Fruit fly (Drosophila melanogaster) whole organism, embryonic: ENCODE measurements around the gene gpp.

Experiments
- Atf-2 ChIP-seq: fragments of 200-800 bp; sonication (Bioruptor generic); optimal IDR thresholded peaks from 2 replicates; lab custom pipeline; 2016; ENCODE audit warnings: missing biosample characterization, missing genetic modification characterization
- Blimp-1 ChIP-seq: fragments of 200-800 bp; sonication (Bioruptor generic); optimal IDR thresholded peaks from 3 replicates; lab custom pipeline; 2018; ENCODE audit warnings: missing biosample characterization, missing genetic modification characterization, mild to moderate bottlenecking, moderate library complexity, missing genetic modification reagents
- BtbVII ChIP-seq: fragments of 200-800 bp; sonication (Bioruptor generic); optimal IDR thresholded peaks from 3 replicates; lab custom pipeline; 2017; ENCODE audit warnings: missing biosample characterization, mild to moderate bottlenecking, missing genetic modification characterization
- CG11504 ChIP-seq: fragments of 200-800 bp; sonication (Bioruptor generic); optimal IDR thresholded peaks from 3 replicates; lab custom pipeline; 2019; ENCODE audit warnings: missing biosample characterization, mild to moderate bottlenecking, missing genetic modification characterization, moderate library complexity
- CG11560 ChIP-seq: fragments of 200-800 bp; sonication (Bioruptor generic); IDR thresholded peaks from 3 replicates; pipeline ENCODE4 v1.3.6; 2022; ENCODE audit warnings: missing biosample characterization, missing genetic modification characterization
- CG11696 ChIP-seq: fragments of 200-800 bp; sonication (Bioruptor generic); IDR thresholded peaks from 2 replicates; pipeline ENCODE4 v1.3.6; 2022; ENCODE audit warnings: missing biosample characterization, missing genetic modification characterization
- CG12104 ChIP-seq: fragments of 200-800 bp; sonication (Bioruptor generic); optimal IDR thresholded peaks from 3 replicates; lab custom pipeline; 2016; ENCODE audit warnings: missing biosample characterization, missing genetic modification characterization
- CG13123 ChIP-seq: fragments of 200-800 bp; sonication (Bioruptor generic); optimal IDR thresholded peaks from 2 replicates; lab custom pipeline; 2016; ENCODE audit warnings: missing biosample characterization, missing genetic modification characterization
- CG14710 ChIP-seq: fragments of 200-800 bp; sonication (Bioruptor generic); optimal IDR thresholded peaks from 3 replicates; lab custom pipeline; 2019; ENCODE audit warnings: missing biosample characterization, mild to moderate bottlenecking, missing genetic modification characterization, moderate library complexity
- CG15601 ChIP-seq: fragments of 200-800 bp; sonication (Bioruptor generic); optimal IDR thresholded peaks from 3 replicates; lab custom pipeline; 2019; ENCODE audit warnings: missing biosample characterization, mild to moderate bottlenecking, missing genetic modification characterization, moderate library complexity
- CG15696 ChIP-seq: fragments of 200-800 bp; sonication (Bioruptor generic); optimal IDR thresholded peaks from 2 replicates; lab custom pipeline; 2019; ENCODE audit warnings: missing biosample characterization, mild to moderate bottlenecking, missing genetic modification characterization, moderate library complexity
- CG18764 ChIP-seq: fragments of 200-800 bp; sonication (Bioruptor generic); optimal IDR thresholded peaks from 3 replicates; lab custom pipeline; 2016; ENCODE audit warnings: missing biosample characterization, missing genetic modification characterization
- CG2199 ChIP-seq: fragments of 200-800 bp; sonication (Bioruptor generic); IDR thresholded peaks from 3 replicates; pipeline ENCODE4 v1.3.6; 2022; ENCODE audit warnings: missing biosample characterization, missing genetic modification characterization
- CG2678 ChIP-seq: fragments of 200-800 bp; sonication (Bioruptor generic); optimal IDR thresholded peaks from 3 replicates; lab custom pipeline; 2019; ENCODE audit warnings: missing biosample characterization, mild to moderate bottlenecking, missing genetic modification characterization, moderate library complexity
- CG2712 ChIP-seq: fragments of 200-800 bp; optimal IDR thresholded peaks from 3 replicates; lab custom pipeline; 2019; ENCODE audit warnings: missing biosample characterization, mild to moderate bottlenecking, missing genetic modification characterization, moderate library complexity
- CG34224 ChIP-seq: fragments of 200-800 bp; sonication (Bioruptor generic); IDR thresholded peaks from 3 replicates; pipeline ENCODE4 v1.3.6; 2022; ENCODE audit warnings: missing biosample characterization, missing genetic modification characterization; ENCODE audit not compliant: partially characterized antibody
- CG4617 ChIP-seq: fragments of 200-800 bp; sonication (Bioruptor generic); optimal IDR thresholded peaks from 3 replicates; lab custom pipeline; 2016; ENCODE audit warnings: missing biosample characterization, missing genetic modification characterization, borderline replicate concordance
- CG4820 ChIP-seq: fragments of 200-800 bp; sonication (Bioruptor generic); optimal IDR thresholded peaks from 3 replicates; lab custom pipeline; 2016; ENCODE audit warnings: missing biosample characterization, missing genetic modification characterization
- CG7556 ChIP-seq: fragments of 200-800 bp; sonication (Bioruptor generic); optimal IDR thresholded peaks from 2 replicates; lab custom pipeline; 2017; ENCODE audit warnings: missing biosample characterization, mild to moderate bottlenecking, missing genetic modification characterization
- CG7745 ChIP-seq: fragments of 200-800 bp; sonication (Bioruptor generic); optimal IDR thresholded peaks from 2 replicates; lab custom pipeline; 2018; ENCODE audit warnings: missing biosample characterization, mild to moderate bottlenecking, missing genetic modification characterization, moderate library complexity
- CG7786 ChIP-seq: fragments of 200-800 bp; sonication (Bioruptor generic); optimal IDR thresholded peaks from 2 replicates; lab custom pipeline; 2016; ENCODE audit warnings: missing biosample characterization, missing genetic modification characterization
- CG7839 ChIP-seq: fragments of 200-800 bp; sonication (Bioruptor generic); optimal IDR thresholded peaks from 3 replicates; lab custom pipeline; 2018; ENCODE audit warnings: missing biosample characterization, mild to moderate bottlenecking, missing genetic modification characterization, moderate library complexity
- CG7963 ChIP-seq: fragments of 200-800 bp; sonication (Bioruptor generic); IDR thresholded peaks from 3 replicates; pipeline ENCODE4 v1.3.6; 2022; ENCODE audit warnings: missing biosample characterization, missing genetic modification characterization; ENCODE audit not compliant: partially characterized antibody
- CG8765 ChIP-seq: fragments of 200-800 bp; sonication (Bioruptor generic); IDR thresholded peaks from 2 replicates; pipeline ENCODE4 v1.3.6; 2022; ENCODE audit warnings: missing biosample characterization, missing genetic modification characterization
- CG9437 ChIP-seq: fragments of 200-800 bp; sonication (Bioruptor generic); optimal IDR thresholded peaks from 2 replicates; lab custom pipeline; 2018; ENCODE audit warnings: missing biosample characterization, mild to moderate bottlenecking, missing genetic modification characterization
- HLHmδ ChIP-seq: fragments of 200-800 bp; sonication (Bioruptor generic); optimal IDR thresholded peaks from 2 replicates; lab custom pipeline; 2018; ENCODE audit warnings: missing biosample characterization, mild to moderate bottlenecking, missing genetic modification characterization, moderate library complexity
- Hsf ChIP-seq: fragments of 200-800 bp; sonication (Bioruptor generic); optimal IDR thresholded peaks from 3 replicates; lab custom pipeline; 2016; ENCODE audit warnings: missing biosample characterization, missing genetic modification characterization
- MBD-R2 ChIP-seq: fragments of 200-800 bp; sonication (Bioruptor generic); IDR thresholded peaks from 2 replicates; pipeline ENCODE4 v1.3.6; 2022; ENCODE audit warnings: missing biosample characterization, missing genetic modification characterization
- Med ChIP-seq: fragments of 200-800 bp; sonication (Bioruptor generic); peaks from one replicate; lab custom pipeline; 2016; ENCODE audit warnings: missing biosample characterization, missing genetic modification characterization, mild to moderate bottlenecking, inconsistent platforms, moderate library complexity
- Oli ChIP-seq: fragments of 200-800 bp; sonication (Bioruptor generic); optimal IDR thresholded peaks from 2 replicates; lab custom pipeline; 2018; ENCODE audit warnings: missing biosample characterization, mild to moderate bottlenecking, missing genetic modification characterization, moderate library complexity
- Pdp1 ChIP-seq, 2 experiments: fragments of 200-800 bp; sonication (Bioruptor generic); optimal IDR thresholded peaks; 3 replicates each; lab custom pipeline; 2016; ENCODE audit warnings: missing biosample characterization in 2 of 2, missing genetic modification characterization in 2 of 2, mild to moderate bottlenecking in 1 of 2, moderate library complexity in 1 of 2
- TFAM ChIP-seq: fragments of 200-800 bp; sonication (Bioruptor generic); optimal IDR thresholded peaks from 2 replicates; lab custom pipeline; 2017; ENCODE audit warnings: missing biosample characterization, missing genetic modification characterization, inconsistent platforms
- Xbp1 ChIP-seq: fragments of 200-800 bp; sonication (Bioruptor generic); optimal IDR thresholded peaks from 3 replicates; lab custom pipeline; 2016; ENCODE audit warnings: missing biosample characterization, mild to moderate bottlenecking, missing genetic modification characterization
- ac ChIP-seq: fragments of 200-800 bp; sonication (Bioruptor generic); optimal IDR thresholded peaks from 3 replicates; lab custom pipeline; 2017; ENCODE audit warnings: missing biosample characterization, mild to moderate bottlenecking, missing genetic modification characterization
- ara ChIP-seq: fragments of 200-800 bp; sonication (Bioruptor generic); IDR thresholded peaks from 2 replicates; pipeline ENCODE4 v1.3.6; 2022; ENCODE audit warnings: missing biosample characterization, missing genetic modification characterization
- cg ChIP-seq: fragments of 200-800 bp; sonication (Bioruptor generic); optimal IDR thresholded peaks from 3 replicates; lab custom pipeline; 2019; ENCODE audit warnings: missing biosample characterization, mild to moderate bottlenecking, missing genetic modification characterization, moderate library complexity
- dmrt11E ChIP-seq: fragments of 200-800 bp; sonication (Bioruptor generic); optimal IDR thresholded peaks from 3 replicates; lab custom pipeline; 2018; ENCODE audit warnings: missing biosample characterization, mild to moderate bottlenecking, missing genetic modification characterization, moderate library complexity
- eve ChIP-seq, 2 experiments: fragments of >200 bp; optimal IDR thresholded peaks; 2 replicates each; lab custom pipeline; 2017; ENCODE audit warnings: missing biosample characterization in 2 of 2, missing genetic modification characterization in 2 of 2
- fd102C ChIP-seq: fragments of 200-800 bp; sonication (Bioruptor generic); optimal IDR thresholded peaks from 2 replicates; lab custom pipeline; 2018; ENCODE audit warnings: missing biosample characterization, mild to moderate bottlenecking, missing genetic modification characterization, moderate library complexity
- gem ChIP-seq: fragments of 200-800 bp; sonication (Bioruptor generic); optimal IDR thresholded peaks from 2 replicates; lab custom pipeline; 2019; ENCODE audit warnings: missing biosample characterization, mild to moderate bottlenecking, missing genetic modification characterization, moderate library complexity
- kah ChIP-seq: fragments of 200-800 bp; sonication (Bioruptor generic); optimal IDR thresholded peaks from 2 replicates; lab custom pipeline; 2018; ENCODE audit warnings: missing biosample characterization, mild to moderate bottlenecking, missing genetic modification characterization
- kni ChIP-seq: fragments of 200-800 bp; sonication (Bioruptor generic); optimal IDR thresholded peaks from 3 replicates; lab custom pipeline; 2017; ENCODE audit warnings: mild to moderate bottlenecking, missing biosample characterization, missing genetic modification reagents, missing genetic modification characterization
- lola ChIP-seq, 3 experiments: fragments of >200 bp in 2 of 3; fragments of 200-800 bp in 1 of 3; sonication (Bioruptor generic) in 1 of 3; optimal IDR thresholded peaks; 2 replicates each; lab custom pipeline; 2017 to 2019; ENCODE audit warnings: missing biosample characterization in 3 of 3, missing genetic modification characterization in 3 of 3, mild to moderate bottlenecking in 1 of 3, moderate library complexity in 1 of 3
- pnt ChIP-seq: fragments of 200-800 bp; sonication (Bioruptor generic); optimal IDR thresholded peaks from 3 replicates; lab custom pipeline; 2016; ENCODE audit warnings: missing biosample characterization, missing genetic modification characterization
- pros ChIP-seq: fragments of 200-800 bp; sonication (Bioruptor generic); optimal IDR thresholded peaks from 3 replicates; lab custom pipeline; 2019; ENCODE audit warnings: missing biosample characterization, mild to moderate bottlenecking, missing genetic modification characterization, moderate library complexity
- sob ChIP-seq: fragments of 200-800 bp; sonication (Bioruptor generic); IDR thresholded peaks from 2 replicates; pipeline ENCODE4 v1.3.6; 2022; ENCODE audit warnings: missing biosample characterization, missing genetic modification characterization
- twi ChIP-seq: fragments of 200-800 bp; optimal IDR thresholded peaks from 2 replicates; lab custom pipeline; 2019; ENCODE audit warnings: missing biosample characterization, mild to moderate bottlenecking, missing genetic modification characterization, moderate library complexity
- zfh1 ChIP-seq: fragments of 200-800 bp; sonication (Bioruptor generic); IDR thresholded peaks from 3 replicates; pipeline ENCODE4 v1.3.6; 2022; ENCODE audit warnings: missing biosample characterization, missing genetic modification characterization

Gene gpp

DNA sequence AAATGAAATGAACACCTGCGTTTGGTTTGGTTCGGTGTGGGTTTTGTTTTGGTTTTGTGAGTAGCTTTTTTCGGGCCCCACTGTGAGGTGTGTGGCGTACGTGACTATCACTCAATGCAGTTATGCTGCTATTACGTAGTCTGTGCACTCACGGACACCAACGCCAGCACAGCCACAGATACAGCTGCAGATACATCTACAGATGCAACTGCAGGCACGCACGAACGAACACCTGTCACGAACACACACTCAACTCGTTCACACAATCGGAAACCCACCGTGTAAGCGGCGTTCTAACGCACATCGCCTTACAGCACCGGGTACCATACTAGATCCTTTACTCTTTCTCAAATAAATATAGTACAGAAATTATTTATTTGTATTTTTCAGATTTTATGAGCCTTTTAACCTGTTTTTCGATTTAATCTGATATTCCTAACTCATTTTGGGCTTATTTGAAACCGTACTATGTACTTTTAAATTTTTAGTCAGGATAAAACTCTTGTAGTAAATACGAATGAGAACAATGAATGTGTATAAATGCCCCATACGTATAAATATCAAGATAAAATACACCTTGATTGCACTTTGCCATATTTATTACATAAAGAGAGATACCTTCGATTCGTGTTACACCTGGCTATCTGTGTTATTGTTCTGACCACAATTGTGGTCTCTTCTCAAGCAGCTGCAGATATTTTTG, 18.9 kb downstream of the gpp start (continued):
- TF ChIP-seq eve (GFP tag; optimal IDR thresholded peaks at IDR 0.05; lab: Kevin White, UChicago) (peak in 1 of 2 experiments; percentile 66), CG2678 (tag; lab: Kevin White, UChicago) (peak; percentile 21), CG7963 (no peak), CG7839 (tag; lab: Kevin White, UChicago) (peak; percentile 37), CG11696 (GFP tag; lab: Robert Waterston, UW) (peak; percentile 86), CG7745 (tag; lab: Kevin White, UChicago) (no peak), dmrt11E (peak; percentile 66), HLHmδ (peak; percentile 56), gem (tag; lab: Kevin White, UChicago) (peak; percentile 51), kah (GFP tag; lab: Kevin White, UChicago) (peak; percentile 64), CG8765 (GFP tag; lab: Robert Waterston, UW) (no peak), Pdp1 (GFP tag; optimal IDR thresholded peaks at IDR 0.05; lab: Kevin White, UChicago) (peak in 1 of 2 experiments; percentile 47), CG15601 (tag; lab: Kevin White, UChicago) (peak; percentile 22), lola (GFP tag; optimal IDR thresholded peaks at IDR 0.05; lab: Kevin White, UChicago) (peak in 1 of 3 experiments; percentile 69), ara (GFP tag; lab: Robert Waterston, UW) (peak; percentile 31; the same call in 1 of the 2 replicates), CG18764 (GFP tag; lab: Kevin White, UChicago) (no peak), CG15696 (tag; lab: Kevin White, UChicago) (peak; percentile 44), CG2712 (tag; lab: Kevin White, UChicago) (peak; percentile 36), Med (GFP tag; lab: Kevin White, UChicago) (peak; percentile 21), fd102C (no peak), cg (GFP tag; lab: Kevin White, UChicago) (peak; percentile 77), ac (GFP tag; lab: Kevin White, UChicago) (peak; percentile 59), CG11504 (tag; lab: Kevin White, UChicago) (peak; percentile 33), CG2199 (GFP tag; lab: Robert Waterston, UW) (peak; percentile 58; the same call in 2 of the 3 replicates), Hsf (peak; percentile 28), pnt (GFP tag; lab: Kevin White, UChicago) (no peak), TFAM (no peak), CG9437 (GFP tag; lab: Kevin White, UChicago) (peak; percentile 17), CG14710 (tag; lab: Kevin White, UChicago) (peak; percentile 43), CG4820 (GFP tag; lab: Kevin White, UChicago) (peak; percentile 18), CG7556 (GFP tag; lab: Kevin White, UChicago) (peak; percentile 40), Oli (peak; percentile 37), MBD-R2 (GFP tag; lab: Robert Waterston, UW) (0 out of 2 replicates have a peak, but pooled peaks have one; percentile 10), CG12104 (GFP tag; lab: Kevin White, UChicago) (no peak), CG4617 (no peak)

dm6 chr3R:6426173-6426899, 19.7 kb downstream of the gpp start:
- TF ChIP-seq sob (GFP tag; lab: Robert Waterston, UW) (no peak), Blimp-1 (GFP tag; lab: Kevin White, UChicago) (no peak), CG7786 (GFP tag; lab: Kevin White, UChicago) (no peak), BtbVII (GFP tag; lab: Kevin White, UChicago) (peak; percentile 7), Atf-2 (no peak), CG34224 (GFP tag; lab: Robert Waterston, UW) (0 out of 3 replicates have a peak, but pooled peaks have one; percentile 48), CG13123 (no peak), kni (GFP tag; lab: Kevin White, UChicago) (peak; percentile 80), pros (GFP tag; lab: Kevin White, UChicago) (peak; percentile 57), twi (tag; lab: Kevin White, UChicago) (no peak), CG11560 (tag; lab: Robert Waterston, UW) (no peak), zfh1 (GFP tag; lab: Robert Waterston, UW) (no peak), Xbp1 (GFP tag; lab: Kevin White, UChicago) (no peak)
